Worm (Caenorhabditis elegans) whole organism, late embryonic: Measurements from ENCODE around the gene F32H5.1.

ENCODE experiments used
- ceh-18 ChIP-seq: sonication (generic microtip); optimal IDR thresholded peaks from 2 replicates; lab custom pipeline; 2016; ENCODE audit warnings: missing genetic modification characterization, missing compliant biosample characterization
- ceh-19 ChIP-seq: fragments of 200-800 bp; sonication (Bioruptor generic); optimal IDR thresholded peaks from 2 replicates; lab custom pipeline; 2018; ENCODE audit warnings: mild to moderate bottlenecking, missing genetic modification characterization, missing compliant biosample characterization
- ceh-45 ChIP-seq: fragments of 200-800 bp; sonication (Bioruptor generic); IDR thresholded peaks from 2 replicates; pipeline ENCODE4 v1.3.6; 2022; ENCODE audit warnings: missing genetic modification reagents, missing genetic modification characterization, missing compliant biosample characterization
- dmd-4 ChIP-seq: sonication (generic microtip); optimal IDR thresholded peaks from 2 replicates; lab custom pipeline; 2016; ENCODE audit warnings: borderline replicate concordance, missing genetic modification characterization, missing compliant biosample characterization
- elt-2 ChIP-seq: sonication (generic microtip); optimal IDR thresholded peaks from 2 replicates; lab custom pipeline; 2016; ENCODE audit warnings: missing genetic modification reagents, missing genetic modification characterization, missing compliant biosample characterization
- elt-4 ChIP-seq: sonication (generic microtip); optimal IDR thresholded peaks from 2 replicates; lab custom pipeline; 2016; ENCODE audit warnings: missing genetic modification characterization, missing compliant biosample characterization
- fkh-10 ChIP-seq: fragments of 150-350 bp; optimal IDR thresholded peaks from 2 replicates; lab custom pipeline; 2014; ENCODE audit warnings: missing biosample characterization, missing genetic modification reagents, missing genetic modification characterization
- lin-11 ChIP-seq: fragments of 200-800 bp; sonication (Bioruptor generic); optimal IDR thresholded peaks from 2 replicates; lab custom pipeline; 2018; ENCODE audit warnings: mild to moderate bottlenecking, missing genetic modification characterization, missing compliant biosample characterization
- madf-2 ChIP-seq: sonication (generic microtip); optimal IDR thresholded peaks from 2 replicates; lab custom pipeline; 2017; ENCODE audit warnings: missing genetic modification characterization, missing compliant biosample characterization
- nhr-11 ChIP-seq: fragments of 150-350 bp; optimal IDR thresholded peaks from 2 replicates; lab custom pipeline; 2014; ENCODE audit warnings: missing biosample characterization, missing genetic modification characterization
- odd-2 ChIP-seq: sonication (generic microtip); optimal IDR thresholded peaks from 2 replicates; lab custom pipeline; 2017; ENCODE audit warnings: antibody characterized with exemption, mild to moderate bottlenecking, missing genetic modification characterization, missing compliant biosample characterization
- tbx-2 ChIP-seq: sonication (generic microtip); optimal IDR thresholded peaks from 2 replicates; lab custom pipeline; 2016; ENCODE audit warnings: missing genetic modification characterization, missing compliant biosample characterization

- TF ChIP-seq elt-2 (tag; lab: Kevin White, UChicago) (no peak), ceh-19 (GFP tag; lab: Kevin White, UChicago) (no peak), tbx-2 (tag; lab: Kevin White, UChicago) (no peak), nhr-11 (tag; lab: Kevin White, UChicago) (no peak), fkh-10 (GFP tag; lab: Kevin White, UChicago) (no peak), ceh-45 (GFP tag; lab: Robert Waterston, UW) (no peak), odd-2 (tag; lab: Kevin White, UChicago) (no peak), madf-2 (tag; lab: Kevin White, UChicago) (no peak), elt-4 (tag; lab: Kevin White, UChicago) (no peak), lin-11 (no peak), ceh-18 (tag; lab: Kevin White, UChicago) (no peak), dmd-4 (tag; lab: Kevin White, UChicago) (no peak)
These were observed 29.6 kb upstream of the F32H5.1 start for ce11 chrV:13387472-13387871.
